Comparison of ENCODE assay signal across 1 fruit fly cellular context in genomic region chr3L:6861171-6861570, dm6.
A peak's percentile ranks its signal among the peaks of the same experiment; 100 is the strongest.
TF ChIP-seq lines count a peak whose summit lies in the region.

No protein-coding gene starts in this region.

TF ChIP-seq in whole organism, embryonic, 481 proteins besides CTCF, POLR2A, EP300 and RAD21 (continued from another document):
- peak; percentile 32 for TF ChIP-seq CG12391 (tag; optimal IDR thresholded peaks at IDR 0.05; lab: Kevin White, UChicago)
- TF ChIP-seq Xrp1 (GFP tag; IDR thresholded peaks at IDR 0.05; lab: Robert Waterston, UW) = peak; percentile 39; the same call in 1 of the 2 replicates
- peak; percentile 20 for TF ChIP-seq shn (GFP tag; optimal IDR thresholded peaks at IDR 0.05; lab: Kevin White, UChicago)
- TF ChIP-seq CG8388 (GFP tag; optimal IDR thresholded peaks at IDR 0.05; lab: Kevin White, UChicago) = peak; percentile 4
- peak; percentile 18 for TF ChIP-seq CG18262 (tag; optimal IDR thresholded peaks at IDR 0.05; lab: Kevin White, UChicago)
- peak in 1 of 2 experiments; percentile 57 for TF ChIP-seq bsh (GFP tag; optimal IDR thresholded peaks at IDR 0.05; lab: Kevin White, UChicago)
- TF ChIP-seq sens (GFP tag; lab: Kevin White, UChicago) = peak; percentile 63
- TF ChIP-seq CG10979 (tag; optimal IDR thresholded peaks at IDR 0.05; lab: Kevin White, UChicago) = peak; percentile 40
- peak; percentile 49 for TF ChIP-seq CG7839 (tag; optimal IDR thresholded peaks at IDR 0.05; lab: Kevin White, UChicago)
- TF ChIP-seq CkIIα-i1 (GFP tag; IDR thresholded peaks at IDR 0.05; lab: Robert Waterston, UW) = no peak
- peak; percentile 14 for TF ChIP-seq CG6254 (GFP tag; optimal IDR thresholded peaks at IDR 0.05; lab: Kevin White, UChicago)
- peak; percentile 50 for TF ChIP-seq CG1603 (tag; optimal IDR thresholded peaks at IDR 0.05; lab: Kevin White, UChicago)
- peak; percentile 0 for TF ChIP-seq bcd (GFP tag; optimal IDR thresholded peaks at IDR 0.05; lab: Kevin White, UChicago)
- TF ChIP-seq CG18599 (GFP tag; optimal IDR thresholded peaks at IDR 0.05; lab: Kevin White, UChicago) = peak; percentile 33
- TF ChIP-seq prd (optimal IDR thresholded peaks at IDR 0.05; lab: Kevin White, UChicago) = no peak
- peak; percentile 30; the same call in 1 of the 3 replicates for TF ChIP-seq prd (GFP tag; IDR thresholded peaks at IDR 0.05; lab: Robert Waterston, UW)
- TF ChIP-seq CG7556 (GFP tag; optimal IDR thresholded peaks at IDR 0.05; lab: Kevin White, UChicago) = peak; percentile 3
- TF ChIP-seq CG17359 (tag; optimal IDR thresholded peaks at IDR 0.05; lab: Kevin White, UChicago) = peak; percentile 20
- peak in 1 of 2 experiments; percentile 27 for TF ChIP-seq dpn (GFP tag; optimal IDR thresholded peaks at IDR 0.05; lab: Kevin White, UChicago)
- no peak for TF ChIP-seq crc (GFP tag; optimal IDR thresholded peaks at IDR 0.05; lab: Kevin White, UChicago)
- peak; percentile 28 for TF ChIP-seq CG2712 (tag; optimal IDR thresholded peaks at IDR 0.05; lab: Kevin White, UChicago)
- TF ChIP-seq fd96Cb (tag; optimal IDR thresholded peaks at IDR 0.05; lab: Kevin White, UChicago) = peak; percentile 43
- peak; percentile 16 for TF ChIP-seq CG8359 (GFP tag; optimal IDR thresholded peaks at IDR 0.05; lab: Kevin White, UChicago; ENCODE audit: borderline replicate concordance)
- TF ChIP-seq CG3281 (GFP tag; optimal IDR thresholded peaks at IDR 0.05; lab: Kevin White, UChicago) = no peak
- no peak for TF ChIP-seq CG8290 (GFP tag; optimal IDR thresholded peaks at IDR 0.05; lab: Kevin White, UChicago)
- peak in 1 of 2 experiments; percentile 26 for TF ChIP-seq CG8290 (tag; optimal IDR thresholded peaks at IDR 0.05; lab: Kevin White, UChicago)
- peak; percentile 17; the same call in 1 of the 2 replicates for TF ChIP-seq CG17328 (GFP tag; IDR thresholded peaks at IDR 0.05; lab: Robert Waterston, UW)
- peak; percentile 5 for TF ChIP-seq CG4820 (GFP tag; optimal IDR thresholded peaks at IDR 0.05; lab: Kevin White, UChicago)
- peak; percentile 11 for TF ChIP-seq NfI (GFP tag; optimal IDR thresholded peaks at IDR 0.05; lab: Kevin White, UChicago)
- peak; percentile 5 for TF ChIP-seq ATbp (GFP tag; optimal IDR thresholded peaks at IDR 0.05; lab: Kevin White, UChicago)
- peak; percentile 1 for TF ChIP-seq trem (tag; optimal IDR thresholded peaks at IDR 0.05; lab: Kevin White, UChicago)
- peak; percentile 21 for TF ChIP-seq Xbp1 (GFP tag; optimal IDR thresholded peaks at IDR 0.05; lab: Kevin White, UChicago)
- peak; percentile 21 for TF ChIP-seq CG12219 (GFP tag; optimal IDR thresholded peaks at IDR 0.05; lab: Kevin White, UChicago)
- peak; percentile 48; the same call in 2 of the 3 replicates for TF ChIP-seq row (GFP tag; IDR thresholded peaks at IDR 0.05; lab: Robert Waterston, UW)
- peak; percentile 21 for TF ChIP-seq CG30403 (GFP tag; optimal IDR thresholded peaks at IDR 0.05; lab: Kevin White, UChicago)
- TF ChIP-seq grau (tag; optimal IDR thresholded peaks at IDR 0.05; lab: Kevin White, UChicago) = peak; percentile 41
- TF ChIP-seq lola (GFP tag; optimal IDR thresholded peaks at IDR 0.05; lab: Kevin White, UChicago) = peak in 1 of 3 experiments; percentile 14
- no peak for TF ChIP-seq Adf1 (GFP tag; IDR thresholded peaks at IDR 0.05; lab: Robert Waterston, UW)
- TF ChIP-seq nmo (GFP tag; optimal IDR thresholded peaks at IDR 0.05; lab: Kevin White, UChicago) = peak; percentile 29
- TF ChIP-seq CG12942 (GFP tag; optimal IDR thresholded peaks at IDR 0.05; lab: Kevin White, UChicago) = no peak
- peak; percentile 50 for TF ChIP-seq gem (tag; optimal IDR thresholded peaks at IDR 0.05; lab: Kevin White, UChicago)
- TF ChIP-seq dmrt99B (tag; optimal IDR thresholded peaks at IDR 0.05; lab: Kevin White, UChicago) = peak; percentile 47
- TF ChIP-seq Hr51 (GFP tag; optimal IDR thresholded peaks at IDR 0.05; lab: Kevin White, UChicago) = peak in 1 of 2 experiments; percentile 43
- 0 out of 3 replicates have a peak, but pooled peaks have one; percentile 15 for TF ChIP-seq CG17361 (GFP tag; IDR thresholded peaks at IDR 0.05; lab: Robert Waterston, UW)
- TF ChIP-seq CG7963 (GFP tag; IDR thresholded peaks at IDR 0.05; lab: Robert Waterston, UW; ENCODE audit: partially characterized antibody) = no peak
- no peak for TF ChIP-seq grn (GFP tag; optimal IDR thresholded peaks at IDR 0.05; lab: Kevin White, UChicago)
- no peak for TF ChIP-seq CG10565 (GFP tag; optimal IDR thresholded peaks at IDR 0.05; lab: Kevin White, UChicago)
- peak; percentile 14 for TF ChIP-seq CG12769 (tag; optimal IDR thresholded peaks at IDR 0.05; lab: Kevin White, UChicago)
- TF ChIP-seq CG31441 (GFP tag; IDR thresholded peaks at IDR 0.05; lab: Robert Waterston, UW) = peak; percentile 51
- no peak for TF ChIP-seq gsb (GFP tag; IDR thresholded peaks at IDR 0.05; lab: Robert Waterston, UW)
- peak; percentile 30 for TF ChIP-seq CG15269 (tag; optimal IDR thresholded peaks at IDR 0.05; lab: Kevin White, UChicago)
- TF ChIP-seq gro (GFP tag; optimal IDR thresholded peaks at IDR 0.05; lab: Kevin White, UChicago) = no peak
- peak; percentile 28 for TF ChIP-seq unpg (GFP tag; optimal IDR thresholded peaks at IDR 0.05; lab: Kevin White, UChicago)
- TF ChIP-seq NFAT (GFP tag; IDR thresholded peaks at IDR 0.05; lab: Robert Waterston, UW) = no peak
- no peak for TF ChIP-seq CG8478 (optimal IDR thresholded peaks at IDR 0.05; lab: Kevin White, UChicago)
- peak; percentile 51 for TF ChIP-seq CG11504 (tag; optimal IDR thresholded peaks at IDR 0.05; lab: Kevin White, UChicago)
